Fruit fly (Drosophila melanogaster) whole organism, embryonic: ENCODE data around the gene CG7335.

Experiments used
- Atf-2 ChIP-seq: fragments of 200-800 bp; sonication (Bioruptor generic); optimal IDR thresholded peaks from 2 replicates; lab custom pipeline; 2016; ENCODE audit warnings: missing biosample characterization, missing genetic modification characterization
- CG10543 ChIP-seq: fragments of 200-800 bp; sonication (Bioruptor generic); optimal IDR thresholded peaks from 3 replicates; lab custom pipeline; 2017; ENCODE audit warnings: missing biosample characterization, mild to moderate bottlenecking, missing genetic modification characterization, moderate library complexity
- CG10959 ChIP-seq: fragments of 200-800 bp; sonication (Bioruptor generic); IDR thresholded peaks from 2 replicates; pipeline ENCODE4 v1.3.6; 2022; ENCODE audit warnings: missing biosample characterization, missing genetic modification characterization
- CG13296 ChIP-seq: fragments of 200-800 bp; sonication (Bioruptor generic); optimal IDR thresholded peaks from 3 replicates; lab custom pipeline; 2018; ENCODE audit warnings: missing biosample characterization, mild to moderate bottlenecking, missing genetic modification characterization
- CG14014 ChIP-seq: fragments of 200-800 bp; sonication (Bioruptor generic); IDR thresholded peaks from 2 replicates; pipeline ENCODE4 v1.3.6; 2022; ENCODE audit warnings: missing biosample characterization, missing genetic modification characterization
- CG16863 ChIP-seq: fragments of 200-800 bp; sonication (Bioruptor generic); optimal IDR thresholded peaks from 3 replicates; lab custom pipeline; 2016; ENCODE audit warnings: missing biosample characterization, missing genetic modification characterization
- CG17829 ChIP-seq: fragments of 200-800 bp; optimal IDR thresholded peaks from 2 replicates; lab custom pipeline; 2019; ENCODE audit warnings: missing biosample characterization, mild to moderate bottlenecking, missing genetic modification characterization, moderate library complexity
- CG2129 ChIP-seq: fragments of 200-800 bp; sonication (Bioruptor generic); IDR thresholded peaks from 2 replicates; pipeline ENCODE4 v1.3.6; 2022; ENCODE audit warnings: missing biosample characterization, missing genetic modification characterization; ENCODE audit not compliant: partially characterized antibody
- CG31224 ChIP-seq: fragments of 200-800 bp; sonication (Bioruptor generic); IDR thresholded peaks from 2 replicates; pipeline ENCODE4 v1.3.6; 2022; ENCODE audit warnings: missing biosample characterization, missing genetic modification characterization
- CG32532 ChIP-seq: fragments of 200-800 bp; sonication (Bioruptor generic); IDR thresholded peaks from 2 replicates; pipeline ENCODE4 v1.3.6; 2022; ENCODE audit warnings: missing biosample characterization, missing genetic modification characterization
- CG32772 ChIP-seq: fragments of 200-800 bp; sonication (Bioruptor generic); IDR thresholded peaks from 2 replicates; pipeline ENCODE4 v1.3.6; 2022; ENCODE audit warnings: missing biosample characterization, missing genetic modification characterization
- CG34224 ChIP-seq: fragments of 200-800 bp; sonication (Bioruptor generic); IDR thresholded peaks from 3 replicates; pipeline ENCODE4 v1.3.6; 2022; ENCODE audit warnings: missing biosample characterization, missing genetic modification characterization; ENCODE audit not compliant: partially characterized antibody
- CG34422 ChIP-seq: fragments of 200-800 bp; sonication (Bioruptor generic); IDR thresholded peaks from 3 replicates; pipeline ENCODE4 v1.3.6; 2022; ENCODE audit warnings: missing biosample characterization, missing genetic modification characterization
- CG42726 ChIP-seq: fragments of 200-800 bp; sonication (Bioruptor generic); IDR thresholded peaks from 2 replicates; pipeline ENCODE4 v1.3.6; 2022; ENCODE audit warnings: missing biosample characterization, missing genetic modification characterization; ENCODE audit not compliant: partially characterized antibody
- CG4404 ChIP-seq: fragments of 200-800 bp; sonication (Bioruptor generic); IDR thresholded peaks from 2 replicates; pipeline ENCODE4 v1.3.6; 2022; ENCODE audit warnings: missing biosample characterization, missing genetic modification characterization
- CG4617 ChIP-seq: fragments of 200-800 bp; sonication (Bioruptor generic); optimal IDR thresholded peaks from 3 replicates; lab custom pipeline; 2016; ENCODE audit warnings: missing biosample characterization, missing genetic modification characterization, borderline replicate concordance
- CG6272 ChIP-seq: fragments of 200-800 bp; sonication (Bioruptor generic); IDR thresholded peaks from 2 replicates; pipeline ENCODE4 v1.3.6; 2022; ENCODE audit warnings: missing biosample characterization, missing genetic modification characterization
- CG7372 ChIP-seq: fragments of 200-800 bp; sonication (Bioruptor generic); IDR thresholded peaks from 2 replicates; pipeline ENCODE4 v1.3.6; 2022; ENCODE audit warnings: missing biosample characterization, missing genetic modification characterization
- CG8089 ChIP-seq: fragments of 200-800 bp; sonication (Bioruptor generic); optimal IDR thresholded peaks from 3 replicates; lab custom pipeline; 2016; ENCODE audit warnings: missing biosample characterization, missing genetic modification characterization
- Deaf1 ChIP-seq: fragments of 200-800 bp; optimal IDR thresholded peaks from 3 replicates; lab custom pipeline; 2019; ENCODE audit warnings: missing biosample characterization, mild to moderate bottlenecking, missing genetic modification characterization, moderate library complexity
- Dek ChIP-seq: fragments of 200-800 bp; sonication (Bioruptor generic); optimal IDR thresholded peaks from 3 replicates; lab custom pipeline; 2019; ENCODE audit warnings: missing biosample characterization, mild to moderate bottlenecking, missing genetic modification characterization, moderate library complexity
- Dfd ChIP-seq, 2 experiments: fragments of >200 bp; optimal IDR thresholded peaks; 2 replicates each; lab custom pipeline; 2017; ENCODE audit warnings: missing biosample characterization in 2 of 2, missing genetic modification characterization in 2 of 2
- Dll ChIP-seq: fragments of 200-800 bp; sonication (Bioruptor generic); IDR thresholded peaks from 4 replicates; pipeline ENCODE4 v1.3.6; 2022; ENCODE audit warnings: missing biosample characterization, missing genetic modification characterization; ENCODE audit not compliant: partially characterized antibody
- Dp ChIP-seq: fragments of 200-800 bp; sonication (Bioruptor generic); optimal IDR thresholded peaks from 2 replicates; lab custom pipeline; 2018; ENCODE audit warnings: missing biosample characterization, mild to moderate bottlenecking, missing genetic modification characterization, moderate library complexity
- Drgx ChIP-seq: fragments of 200-800 bp; sonication (Bioruptor generic); IDR thresholded peaks from 2 replicates; pipeline ENCODE4 v1.3.6; 2022; ENCODE audit warnings: missing biosample characterization, missing genetic modification characterization
- HmgZ ChIP-seq: fragments of 200-800 bp; sonication (Bioruptor generic); optimal IDR thresholded peaks from 2 replicates; lab custom pipeline; 2018; ENCODE audit warnings: missing biosample characterization, mild to moderate bottlenecking, missing genetic modification characterization
- Hr51 ChIP-seq, 2 experiments: fragments of 200-800 bp; sonication (Bioruptor generic); optimal IDR thresholded peaks; 2 replicates in 1 of 2; 3 replicates in 1 of 2; lab custom pipeline; 2016 to 2018; ENCODE audit warnings: missing biosample characterization in 2 of 2, missing genetic modification characterization in 2 of 2, mild to moderate bottlenecking in 1 of 2, moderate library complexity in 1 of 2
- Jarid2 ChIP-seq: fragments of 200-800 bp; sonication (Bioruptor generic); optimal IDR thresholded peaks from 3 replicates; lab custom pipeline; 2017; ENCODE audit warnings: mild to moderate bottlenecking, missing biosample characterization, missing genetic modification reagents, missing genetic modification characterization
- MTF-1 ChIP-seq: fragments of 200-800 bp; sonication (Bioruptor generic); optimal IDR thresholded peaks from 2 replicates; lab custom pipeline; 2018; ENCODE audit warnings: missing biosample characterization, mild to moderate bottlenecking, missing genetic modification characterization, borderline replicate concordance
- Mad ChIP-seq: fragments of 200-800 bp; sonication (Bioruptor generic); optimal IDR thresholded peaks from 2 replicates; lab custom pipeline; 2016; ENCODE audit warnings: missing biosample characterization, missing genetic modification characterization
- Optix ChIP-seq: fragments of 200-800 bp; sonication (Bioruptor generic); IDR thresholded peaks from 3 replicates; pipeline ENCODE4 v1.3.6; 2022; ENCODE audit warnings: missing biosample characterization, missing genetic modification characterization
- Sin3A ChIP-seq: fragments of >200 bp; optimal IDR thresholded peaks from 2 replicates; lab custom pipeline; 2018
- Sry-δ ChIP-seq: fragments of 200-800 bp; sonication (Bioruptor generic); optimal IDR thresholded peaks from 2 replicates; lab custom pipeline; 2016; ENCODE audit warnings: missing biosample characterization, missing genetic modification characterization
- abd-A ChIP-seq: fragments of 200-800 bp; sonication (Bioruptor generic); optimal IDR thresholded peaks from 3 replicates; lab custom pipeline; 2019; ENCODE audit warnings: missing biosample characterization, mild to moderate bottlenecking, missing genetic modification characterization, moderate library complexity
- btn ChIP-seq: fragments of 200-800 bp; sonication (Bioruptor generic); optimal IDR thresholded peaks from 2 replicates; lab custom pipeline; 2016; ENCODE audit warnings: missing biosample characterization, missing genetic modification characterization
- chinmo ChIP-seq: fragments of 200-800 bp; sonication (Bioruptor generic); IDR thresholded peaks from 4 replicates; pipeline ENCODE4 v1.3.6; 2022; ENCODE audit warnings: missing biosample characterization, missing genetic modification characterization; ENCODE audit not compliant: partially characterized antibody
- dan ChIP-seq: fragments of 200-800 bp; sonication (Bioruptor generic); IDR thresholded peaks from 2 replicates; pipeline ENCODE4 v1.3.6; 2022; ENCODE audit warnings: missing biosample characterization, missing genetic modification characterization
- ems ChIP-seq: fragments of 200-800 bp; sonication (Bioruptor generic); optimal IDR thresholded peaks from 3 replicates; lab custom pipeline; 2016; ENCODE audit warnings: missing biosample characterization, missing genetic modification characterization
- en ChIP-seq: fragments of 200-800 bp; sonication (Bioruptor generic); optimal IDR thresholded peaks from 2 replicates; lab custom pipeline; 2016; ENCODE audit warnings: missing biosample characterization, missing genetic modification characterization
- gro ChIP-seq: fragments of 200-800 bp; sonication (Bioruptor generic); optimal IDR thresholded peaks from 2 replicates; lab custom pipeline; 2016; ENCODE audit warnings: missing biosample characterization, missing genetic modification characterization
- jumu ChIP-seq: fragments of 200-800 bp; sonication (Bioruptor generic); optimal IDR thresholded peaks from 3 replicates; lab custom pipeline; 2016; ENCODE audit warnings: missing biosample characterization, missing genetic modification characterization
- lmd ChIP-seq: fragments of 200-800 bp; sonication (Bioruptor generic); IDR thresholded peaks from 2 replicates; pipeline ENCODE4 v1.3.6; 2022; ENCODE audit warnings: missing biosample characterization, missing genetic modification characterization
- maf-S ChIP-seq: fragments of 200-800 bp; sonication (Bioruptor generic); optimal IDR thresholded peaks from 2 replicates; lab custom pipeline; 2016; ENCODE audit warnings: missing biosample characterization, missing genetic modification characterization
- mirr ChIP-seq: fragments of 200-800 bp; sonication (Bioruptor generic); optimal IDR thresholded peaks from 3 replicates; lab custom pipeline; 2018; ENCODE audit warnings: missing biosample characterization, mild to moderate bottlenecking, missing genetic modification characterization
- mld ChIP-seq: fragments of 200-800 bp; sonication (Bioruptor generic); IDR thresholded peaks from 3 replicates; pipeline ENCODE4 v1.3.6; 2022; ENCODE audit warnings: missing biosample characterization, missing genetic modification characterization; ENCODE audit not compliant: partially characterized antibody
- otp ChIP-seq: fragments of 200-800 bp; sonication (Bioruptor generic); IDR thresholded peaks from 3 replicates; pipeline ENCODE4, ENCODE4 v1.3.6; 2022; ENCODE audit warnings: missing biosample characterization, missing genetic modification characterization
- repo ChIP-seq: fragments of 200-800 bp; sonication (Bioruptor generic); optimal IDR thresholded peaks from 2 replicates; lab custom pipeline; 2016; ENCODE audit warnings: missing biosample characterization, missing genetic modification characterization
- run ChIP-seq: fragments of 200-800 bp; sonication (Bioruptor generic); optimal IDR thresholded peaks from 3 replicates; lab custom pipeline; 2018; ENCODE audit warnings: missing biosample characterization, mild to moderate bottlenecking, missing genetic modification characterization
- sens-2 ChIP-seq: fragments of 200-800 bp; sonication (Bioruptor generic); IDR thresholded peaks from 2 replicates; pipeline ENCODE4 v1.3.6; 2022; ENCODE audit warnings: missing biosample characterization, missing genetic modification characterization
- slbo ChIP-seq: fragments of 200-800 bp; sonication (Bioruptor generic); IDR thresholded peaks from 2 replicates; pipeline ENCODE4 v1.3.6; 2022; ENCODE audit warnings: missing biosample characterization, missing genetic modification characterization
- ssp ChIP-seq: fragments of 200-800 bp; sonication (Bioruptor generic); IDR thresholded peaks from 2 replicates; pipeline ENCODE4 v1.3.6; 2022; ENCODE audit warnings: missing biosample characterization, missing genetic modification characterization

CG7335 gene

DNA sequence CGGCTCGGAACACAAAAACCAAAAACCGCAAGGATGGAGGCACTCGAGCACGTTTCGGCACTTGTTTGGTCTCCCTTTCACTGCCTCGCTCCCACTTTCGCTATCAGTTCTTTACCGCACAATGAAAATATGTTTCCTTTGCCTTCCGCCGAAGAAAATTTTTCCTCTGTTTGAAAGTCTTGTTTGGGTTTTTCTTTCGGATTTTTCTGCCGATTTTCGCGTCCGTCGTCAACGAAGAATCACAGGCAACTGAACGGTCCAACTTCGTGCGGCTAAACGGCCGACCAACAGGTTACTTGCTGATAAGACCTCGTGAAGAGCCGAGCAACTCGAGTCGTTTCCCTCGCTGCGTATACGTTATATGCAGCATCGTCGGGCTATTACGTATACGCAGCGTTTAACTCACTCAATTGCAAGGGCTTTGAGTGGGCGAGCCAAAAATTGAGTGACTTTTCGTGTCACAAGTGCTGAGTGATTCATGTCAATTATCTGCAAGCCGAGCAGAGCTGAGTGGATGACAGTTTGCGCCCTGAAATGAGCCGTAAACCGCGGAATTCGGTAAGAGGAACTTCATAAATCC lies 44.2 kb downstream of the CG7335 start, which contains the start of gene sNPF-R (continued):
- TF ChIP-seq run (tag; lab: Kevin White, UChicago) (no peak), CG10543 (GFP tag; lab: Kevin White, UChicago) (peak; percentile 64), repo (GFP tag; lab: Kevin White, UChicago) (no peak), CG34224 (peak; percentile 22; the same call in 1 of the 3 replicates), Sin3A (lab: Kevin White, UChicago) (no peak), maf-S (no peak), mirr (peak; percentile 16), CG10959 (GFP tag; lab: Robert Waterston, UW) (no peak), Dp (no peak), Jarid2 (GFP tag; lab: Kevin White, UChicago) (peak; percentile 76), CG32532 (GFP tag; lab: Robert Waterston, UW) (peak; percentile 28; the same call in 1 of the 2 replicates), Drgx (no peak), CG31224 (no peak), CG13296 (GFP tag; lab: Kevin White, UChicago) (no peak), otp (GFP tag; lab: Robert Waterston, UW) (no peak), lmd (GFP tag; lab: Robert Waterston, UW) (no peak), Dfd (GFP tag; optimal IDR thresholded peaks at IDR 0.05; lab: Kevin White, UChicago) (no peak), Dek (tag; lab: Kevin White, UChicago) (no peak), CG4404 (GFP tag; lab: Robert Waterston, UW) (no peak), Mad (GFP tag; lab: Kevin White, UChicago) (no peak), CG16863 (GFP tag; lab: Kevin White, UChicago) (no peak), sens-2 (no peak), Sry-δ (GFP tag; lab: Kevin White, UChicago) (no peak), CG8089 (GFP tag; lab: Kevin White, UChicago) (no peak), CG4617 (no peak), CG42726 (GFP tag; lab: Robert Waterston, UW) (peak; percentile 25; the same call in 1 of the 2 replicates), slbo (GFP tag; lab: Robert Waterston, UW) (no peak), ssp (GFP tag; lab: Robert Waterston, UW) (no peak), CG17829 (tag; lab: Kevin White, UChicago) (no peak), gro (GFP tag; lab: Kevin White, UChicago) (peak; percentile 33), Optix (GFP tag; lab: Robert Waterston, UW) (no peak), CG6272 (no peak), Dll (GFP tag; lab: Robert Waterston, UW) (no peak), chinmo (GFP tag; lab: Robert Waterston, UW) (peak; percentile 88; the same call in 3 of the 4 replicates), dan (no peak), mld (GFP tag; lab: Robert Waterston, UW) (no peak), Hr51 (GFP tag; optimal IDR thresholded peaks at IDR 0.05; lab: Kevin White, UChicago) (no peak), ems (GFP tag; lab: Kevin White, UChicago) (no peak), CG32772 (GFP tag; lab: Robert Waterston, UW) (no peak), Atf-2 (no peak), CG7372 (GFP tag; lab: Robert Waterston, UW) (peak; percentile 50), abd-A (tag; lab: Kevin White, UChicago) (peak; percentile 85), CG34422 (GFP tag; lab: Robert Waterston, UW) (no peak; the same call in 2 of the 3 replicates), CG2129 (GFP tag; lab: Robert Waterston, UW) (no peak), CG14014 (GFP tag; lab: Robert Waterston, UW) (no peak), btn (GFP tag; lab: Kevin White, UChicago) (no peak), HmgZ (tag; lab: Kevin White, UChicago) (no peak), jumu (GFP tag; lab: Kevin White, UChicago) (no peak), MTF-1 (no peak), Deaf1 (peak; percentile 99), en (GFP tag; lab: Kevin White, UChicago) (no peak)
